Worm (Caenorhabditis elegans) whole organism, early embryonic: ENCODE data around the gene C14C6.8.

ENCODE experiments used
- B0310.2 ChIP-seq: sonication (generic microtip); optimal IDR thresholded peaks from 2 replicates; lab custom pipeline; 2016; ENCODE audit warnings: mild to moderate bottlenecking, missing genetic modification characterization, missing compliant biosample characterization
- F13C5.2 ChIP-seq: sonication (generic microtip); optimal IDR thresholded peaks from 2 replicates; lab custom pipeline; 2017; ENCODE audit warnings: mild to moderate bottlenecking, missing genetic modification characterization, inconsistent platforms, missing compliant biosample characterization
- aly-1 ChIP-seq: sonication (generic microtip); optimal IDR thresholded peaks from 2 replicates; lab custom pipeline; 2016; ENCODE audit warnings: missing genetic modification characterization, missing compliant biosample characterization
- ama-1 ChIP-seq: fragments of 150-350 bp; optimal IDR thresholded peaks from 2 replicates; lab custom pipeline; 2014
- ceh-13 ChIP-seq: fragments of 200-800 bp; sonication (Bioruptor generic); optimal IDR thresholded peaks from 2 replicates; lab custom pipeline; 2018; ENCODE audit warnings: mild to moderate bottlenecking, missing genetic modification characterization, missing compliant biosample characterization
- ceh-36 ChIP-seq: sonication (generic microtip); optimal IDR thresholded peaks from 2 replicates; lab custom pipeline; 2016; ENCODE audit warnings: missing genetic modification characterization, inconsistent platforms, missing compliant biosample characterization
- ets-7 ChIP-seq: sonication (generic microtip); optimal IDR thresholded peaks from 2 replicates; lab custom pipeline; 2016; ENCODE audit warnings: missing genotype, missing genetic modification characterization, missing compliant biosample characterization
- flt-1 ChIP-seq: fragments of 200-800 bp; sonication (Bioruptor generic); IDR thresholded peaks from 2 replicates; pipeline ENCODE4 v1.3.6; 2022; ENCODE audit warnings: missing genetic modification characterization, missing compliant biosample characterization
- hmbx-1 ChIP-seq: sonication (generic microtip); optimal IDR thresholded peaks from 2 replicates; lab custom pipeline; 2016; ENCODE audit warnings: mild to moderate bottlenecking, missing genetic modification characterization, missing compliant biosample characterization
- hmg-4 ChIP-seq: fragments of 200-800 bp; sonication (Bioruptor generic); optimal IDR thresholded peaks from 2 replicates; lab custom pipeline; 2018; ENCODE audit warnings: mild to moderate bottlenecking, missing genetic modification characterization, missing compliant biosample characterization
- hnd-1 ChIP-seq: sonication (generic microtip); optimal IDR thresholded peaks from 2 replicates; lab custom pipeline; 2016; ENCODE audit warnings: missing genetic modification characterization, missing compliant biosample characterization
- pes-1 ChIP-seq: fragments of 200-800 bp; sonication (Bioruptor generic); IDR thresholded peaks from 2 replicates; pipeline ENCODE4 v1.3.6; 2022; ENCODE audit warnings: missing genetic modification reagents, missing genetic modification characterization, missing compliant biosample characterization
- scrt-1 ChIP-seq: fragments of 200-800 bp; sonication (Bioruptor generic); IDR thresholded peaks from 2 replicates; pipeline ENCODE4 v1.3.6; 2022; ENCODE audit warnings: missing genetic modification characterization, missing compliant biosample characterization
- sea-1 ChIP-seq: fragments of 200-800 bp; sonication (Bioruptor generic); conservative IDR thresholded peaks from 2 replicates; pipeline ENCODE4 v1.3.6; 2022; ENCODE audit warnings: missing genetic modification characterization, missing compliant biosample characterization
- tbx-11 ChIP-seq: fragments of 200-800 bp; sonication (Bioruptor generic); IDR thresholded peaks from 2 replicates; pipeline ENCODE4 v1.3.6; 2022; ENCODE audit warnings: missing genetic modification characterization, missing compliant biosample characterization
- tbx-37 ChIP-seq: fragments of 200-800 bp; sonication (Bioruptor generic); conservative IDR thresholded peaks from 2 replicates; pipeline ENCODE4 v1.3.6; 2022; ENCODE audit warnings: missing genetic modification reagents, missing genetic modification characterization, missing compliant biosample characterization
- tra-4 ChIP-seq: sonication (generic microtip); optimal IDR thresholded peaks from 2 replicates; lab custom pipeline; 2017; ENCODE audit warnings: missing genetic modification characterization, missing compliant biosample characterization

C14C6.8 gene

ce11 chrV:547980-548379 is 5.0 kb downstream of the C14C6.8 start, which contains the start of gene C14C6.6:
Gene C14C6.6, minus strand, starts transcription at chrV:548080.
- TF ChIP-seq scrt-1 (no peak), ets-7 (no peak), F13C5.2 (tag; lab: Kevin White, UChicago) (no peak), ceh-13 (GFP tag; lab: Kevin White, UChicago) (no peak), tbx-37 (GFP tag; lab: Robert Waterston, UW) (no peak), hnd-1 (tag; lab: Kevin White, UChicago) (no peak), aly-1 (tag; lab: Kevin White, UChicago) (no peak), ama-1 (no peak), sea-1 (GFP tag; lab: Robert Waterston, UW) (no peak), tbx-11 (GFP tag; lab: Robert Waterston, UW) (no peak), hmbx-1 (no peak), ceh-36 (tag; lab: Kevin White, UChicago) (no peak), B0310.2 (tag; lab: Kevin White, UChicago) (no peak), hmg-4 (GFP tag; lab: Kevin White, UChicago) (no peak), pes-1 (GFP tag; lab: Robert Waterston, UW) (no peak), tra-4 (tag; lab: Kevin White, UChicago) (no peak), flt-1 (GFP tag; lab: Robert Waterston, UW) (no peak)

- TF ChIP-seq hmbx-1 (no peak), ama-1 (no peak), hnd-1 (tag; lab: Kevin White, UChicago) (no peak), tbx-37 (GFP tag; lab: Robert Waterston, UW) (no peak), F13C5.2 (tag; lab: Kevin White, UChicago) (no peak), sea-1 (GFP tag; lab: Robert Waterston, UW) (no peak), ceh-13 (GFP tag; lab: Kevin White, UChicago) (no peak), B0310.2 (tag; lab: Kevin White, UChicago) (no peak), flt-1 (GFP tag; lab: Robert Waterston, UW) (no peak), tbx-11 (GFP tag; lab: Robert Waterston, UW) (no peak), aly-1 (tag; lab: Kevin White, UChicago) (no peak), scrt-1 (no peak), pes-1 (GFP tag; lab: Robert Waterston, UW) (no peak), tra-4 (tag; lab: Kevin White, UChicago) (no peak), ceh-36 (tag; lab: Kevin White, UChicago) (no peak), ets-7 (no peak), hmg-4 (GFP tag; lab: Kevin White, UChicago) (no peak)
Observed at ce11 chrV:543169-543568, 9.8 kb downstream of the C14C6.8 start, which contains the start of gene C14C6.3. Gene C14C6.3, plus strand, starts transcription at chrV:543469.

- TF ChIP-seq pes-1 (GFP tag; lab: Robert Waterston, UW) = no peak
- TF ChIP-seq sea-1 (GFP tag; lab: Robert Waterston, UW) = no peak
- no peak for TF ChIP-seq B0310.2 (tag; lab: Kevin White, UChicago)
- TF ChIP-seq flt-1 (GFP tag; lab: Robert Waterston, UW) = no peak
- no peak for TF ChIP-seq F13C5.2 (tag; lab: Kevin White, UChicago)
- TF ChIP-seq hmg-4 (GFP tag; lab: Kevin White, UChicago) = no peak
- TF ChIP-seq aly-1 (tag; lab: Kevin White, UChicago) = no peak
- TF ChIP-seq ets-7 = no peak
- no peak for TF ChIP-seq ama-1
- no peak for TF ChIP-seq ceh-13 (GFP tag; lab: Kevin White, UChicago)
- no peak for TF ChIP-seq tra-4 (tag; lab: Kevin White, UChicago)
- TF ChIP-seq hmbx-1 = no peak
- TF ChIP-seq tbx-11 (GFP tag; lab: Robert Waterston, UW) = no peak
- TF ChIP-seq scrt-1 = no peak
- TF ChIP-seq hnd-1 (tag; lab: Kevin White, UChicago) = no peak
- no peak for TF ChIP-seq tbx-37 (GFP tag; lab: Robert Waterston, UW)
- no peak for TF ChIP-seq ceh-36 (tag; lab: Kevin White, UChicago)
Observed at ce11 chrV:541470-541869, 11.5 kb downstream of the C14C6.8 start.

- TF ChIP-seq F13C5.2 (tag; lab: Kevin White, UChicago) = no peak
- TF ChIP-seq tbx-37 (GFP tag; lab: Robert Waterston, UW) = no peak
- TF ChIP-seq sea-1 (GFP tag; lab: Robert Waterston, UW) = no peak
- TF ChIP-seq hmbx-1 = no peak
- TF ChIP-seq ets-7 = no peak
- no peak for TF ChIP-seq ceh-13 (GFP tag; lab: Kevin White, UChicago)
Observed at ce11 chrV:539040-539510, 13.9 kb downstream of the C14C6.8 start, which contains the start of gene nhr-155. Gene nhr-155, plus strand, starts transcription at chrV:539460.

ce11 chrV:536571-536970 is 16.4 kb downstream of the C14C6.8 start, which contains the start of gene C14C6.5:
Gene C14C6.5, plus strand, starts transcription at chrV:536628.
- TF ChIP-seq tra-4 (tag; lab: Kevin White, UChicago) (no peak), ama-1 (no peak), ceh-13 (GFP tag; lab: Kevin White, UChicago) (no peak), tbx-11 (GFP tag; lab: Robert Waterston, UW) (no peak), aly-1 (tag; lab: Kevin White, UChicago) (no peak), F13C5.2 (tag; lab: Kevin White, UChicago) (no peak), ceh-36 (tag; lab: Kevin White, UChicago) (no peak), hnd-1 (tag; lab: Kevin White, UChicago) (no peak), hmbx-1 (no peak), flt-1 (GFP tag; lab: Robert Waterston, UW) (no peak)

ce11 chrV:534176-534575 is 18.8 kb downstream of the C14C6.8 start, which contains the start of gene nhr-132:
Gene nhr-132, plus strand, starts transcription at chrV:534446.
- no peak for TF ChIP-seq tbx-37 (GFP tag; lab: Robert Waterston, UW)

- TF ChIP-seq ama-1 (no peak), hnd-1 (tag; lab: Kevin White, UChicago) (no peak), flt-1 (GFP tag; lab: Robert Waterston, UW) (no peak), ceh-36 (tag; lab: Kevin White, UChicago) (no peak), tbx-11 (GFP tag; lab: Robert Waterston, UW) (no peak), ceh-13 (GFP tag; lab: Kevin White, UChicago) (no peak), F13C5.2 (tag; lab: Kevin White, UChicago) (no peak), scrt-1 (no peak), tbx-37 (GFP tag; lab: Robert Waterston, UW) (no peak), pes-1 (GFP tag; lab: Robert Waterston, UW) (no peak), aly-1 (tag; lab: Kevin White, UChicago) (no peak), B0310.2 (tag; lab: Kevin White, UChicago) (no peak), tra-4 (tag; lab: Kevin White, UChicago) (no peak), ets-7 (no peak), hmg-4 (GFP tag; lab: Kevin White, UChicago) (no peak)
Observed at ce11 chrV:532046-532445, 20.9 kb downstream of the C14C6.8 start, which contains the start of gene nhr-58. Gene nhr-58, plus strand, starts transcription at chrV:532259.
